Worm (Caenorhabditis elegans): ENCODE data around the gene F55H2.7.
A peak's percentile ranks its signal among the peaks of the same experiment; 100 is the strongest.

Gene F55H2.7

ce11 chrIII:9509764-9510370, 6.2 kb downstream of the F55H2.7 start (continued):
- TF ChIP-seq zim-3 (tag; optimal IDR thresholded peaks at IDR 0.05) (no peak), hrde-1 (tag; optimal IDR thresholded peaks at IDR 0.05; ENCODE audit: borderline replicate concordance) (peak; percentile 58), nhr-120 (GFP tag; IDR thresholded peaks at IDR 0.05) (no peak), sptf-2 (GFP tag; optimal IDR thresholded peaks at IDR 0.05) (no peak), ceh-91 (GFP tag; IDR thresholded peaks at IDR 0.05) (no peak), F57A8.1 (GFP tag; optimal IDR thresholded peaks at IDR 0.05) (no peak), F52B5.7 (tag; optimal IDR thresholded peaks at IDR 0.05) (peak; percentile 73), unc-62 (GFP tag; optimal IDR thresholded peaks at IDR 0.05) (no peak), dox-1 (GFP tag; IDR thresholded peaks at IDR 0.05) (no peak), K11D2.4 (GFP tag; IDR thresholded peaks at IDR 0.05) (no peak), D2030.7 (GFP tag; IDR thresholded peaks at IDR 0.05) (no peak), hmg-1.2 (GFP tag; IDR thresholded peaks at IDR 0.05) (peak; percentile 11), lin-26 (GFP tag; IDR thresholded peaks at IDR 0.05) (0 out of 2 replicates have a peak, but pooled peaks have one; percentile 21), nhr-27 (tag; optimal IDR thresholded peaks at IDR 0.05) (peak; percentile 65), attf-5 (GFP tag; optimal IDR thresholded peaks at IDR 0.05) (no peak), Y53F4B.3 (GFP tag; IDR thresholded peaks at IDR 0.05) (no peak), ekl-4 (GFP tag; IDR thresholded peaks at IDR 0.05) (no peak), mxl-1 (tag; optimal IDR thresholded peaks at IDR 0.05) (no peak), F33H1.4 (GFP tag; IDR thresholded peaks at IDR 0.05) (peak; percentile 23; the same call in 1 of the 2 replicates), F55B11.4 (tag; optimal IDR thresholded peaks at IDR 0.05; ENCODE audit: borderline replicate concordance, insufficient read depth) (no peak), dpl-1 (GFP tag; optimal IDR thresholded peaks at IDR 0.05) (no peak), F22D6.2 (tag; optimal IDR thresholded peaks at IDR 0.05) (no peak), gei-17 (GFP tag; optimal IDR thresholded peaks at IDR 0.05) (peak; percentile 24), repo-1 (tag; optimal IDR thresholded peaks at IDR 0.05) (peak; percentile 90), ztf-18 (tag; optimal IDR thresholded peaks at IDR 0.05) (no peak), ztf-22 (GFP tag; optimal IDR thresholded peaks at IDR 0.05) (no peak), fkh-3 (tag; optimal IDR thresholded peaks at IDR 0.05) (no peak), T07F8.4 (tag; optimal IDR thresholded peaks at IDR 0.05) (no peak), F49E8.2 (tag; optimal IDR thresholded peaks at IDR 0.05; ENCODE audit: insufficient read depth) (no peak), snpc-1.3 (tag; optimal IDR thresholded peaks at IDR 0.05; ENCODE audit: insufficient read depth) (no peak), efl-1 (GFP tag; optimal IDR thresholded peaks at IDR 0.05) (no peak), lin-40 (tag; optimal IDR thresholded peaks at IDR 0.05) (peak; percentile 37), hsf-1 (GFP tag; IDR thresholded peaks at IDR 0.05) (peak; percentile 57; the same call in 1 of the 2 replicates), aptf-2 (GFP tag; conservative IDR thresholded peaks at IDR 0.05) (no peak), B0261.1 (tag; optimal IDR thresholded peaks at IDR 0.05) (no peak), hmg-20 (GFP tag; IDR thresholded peaks at IDR 0.05) (no peak), F37B4.10 (GFP tag; IDR thresholded peaks at IDR 0.05) (0 out of 2 replicates have a peak, but pooled peaks have one; percentile 54), egl-44 (GFP tag; IDR thresholded peaks at IDR 0.05) (no peak), sdz-38 (tag; optimal IDR thresholded peaks at IDR 0.05) (no peak), snpc-3.4 (tag; optimal IDR thresholded peaks at IDR 0.05) (no peak), ztf-26 (tag; optimal IDR thresholded peaks at IDR 0.05) (no peak), F23B12.7 (tag; optimal IDR thresholded peaks at IDR 0.05; ENCODE audit: insufficient read depth) (no peak), let-607 (tag; optimal IDR thresholded peaks at IDR 0.05) (peak in 1 of 2 experiments; percentile 17), B0019.2 (GFP tag; conservative IDR thresholded peaks at IDR 0.05) (0 out of 2 replicates have a peak, but pooled peaks have one; percentile 43), K12H6.12 (tag; optimal IDR thresholded peaks at IDR 0.05) (peak; percentile 12), somi-1 (GFP tag; optimal IDR thresholded peaks at IDR 0.05) (no peak), ztf-28 (GFP tag; IDR thresholded peaks at IDR 0.05) (no peak)
